Fruit fly (Drosophila melanogaster) whole organism, embryonic: ENCODE measurements around the gene Psn.

Experiments used
- ATbp ChIP-seq: fragments of 200-800 bp; sonication (Bioruptor generic); optimal IDR thresholded peaks from 2 replicates; lab custom pipeline; 2017; ENCODE audit warnings: missing biosample characterization, mild to moderate bottlenecking, missing genetic modification characterization, missing genetic modification reagents
- CG10147 ChIP-seq: fragments of 200-800 bp; sonication (Bioruptor generic); optimal IDR thresholded peaks from 2 replicates; lab custom pipeline; 2019; ENCODE audit warnings: missing biosample characterization, mild to moderate bottlenecking, missing genetic modification characterization, moderate library complexity
- CG10366 ChIP-seq: fragments of 200-800 bp; sonication (Bioruptor generic); IDR thresholded peaks from 2 replicates; pipeline ENCODE4 v1.3.6; 2022; ENCODE audit warnings: missing biosample characterization, missing genetic modification characterization
- CG12236 ChIP-seq: fragments of 200-800 bp; sonication (Bioruptor generic); optimal IDR thresholded peaks from 2 replicates; lab custom pipeline; 2016; ENCODE audit warnings: missing biosample characterization, missing genetic modification characterization
- CG12299 ChIP-seq: fragments of 200-800 bp; sonication (Bioruptor generic); optimal IDR thresholded peaks from 2 replicates; lab custom pipeline; 2018; ENCODE audit warnings: missing biosample characterization, mild to moderate bottlenecking, missing genetic modification characterization
- CG13775 ChIP-seq: fragments of 200-800 bp; sonication (Bioruptor generic); optimal IDR thresholded peaks from 3 replicates; lab custom pipeline; 2017; ENCODE audit warnings: missing biosample characterization, mild to moderate bottlenecking, missing genetic modification characterization
- CG15601 ChIP-seq: fragments of 200-800 bp; sonication (Bioruptor generic); optimal IDR thresholded peaks from 3 replicates; lab custom pipeline; 2019; ENCODE audit warnings: missing biosample characterization, mild to moderate bottlenecking, missing genetic modification characterization, moderate library complexity
- CG2116 ChIP-seq: fragments of 200-800 bp; sonication (Bioruptor generic); optimal IDR thresholded peaks from 3 replicates; lab custom pipeline; 2018; ENCODE audit warnings: missing biosample characterization, mild to moderate bottlenecking, missing genetic modification characterization
- CG33213 ChIP-seq: fragments of 200-800 bp; sonication (Bioruptor generic); optimal IDR thresholded peaks from 3 replicates; lab custom pipeline; 2016; ENCODE audit warnings: missing biosample characterization, missing genetic modification characterization
- CG3407 ChIP-seq: fragments of 200-800 bp; sonication (Bioruptor generic); optimal IDR thresholded peaks from 2 replicates; lab custom pipeline; 2018; ENCODE audit warnings: missing biosample characterization, mild to moderate bottlenecking, missing genetic modification characterization
- CG3847 ChIP-seq: fragments of 200-800 bp; sonication (Bioruptor generic); IDR thresholded peaks from 2 replicates; pipeline ENCODE4 v1.3.6; 2022; ENCODE audit warnings: missing biosample characterization, missing genetic modification characterization
- CG4404 ChIP-seq: fragments of 200-800 bp; sonication (Bioruptor generic); IDR thresholded peaks from 2 replicates; pipeline ENCODE4 v1.3.6; 2022; ENCODE audit warnings: missing biosample characterization, missing genetic modification characterization
- CG4424 ChIP-seq: fragments of 200-800 bp; sonication (Bioruptor generic); optimal IDR thresholded peaks from 3 replicates; lab custom pipeline; 2016; ENCODE audit warnings: missing biosample characterization, missing genetic modification characterization
- CG5180 ChIP-seq: fragments of 200-800 bp; sonication (Bioruptor generic); optimal IDR thresholded peaks from 3 replicates; lab custom pipeline; 2017; ENCODE audit warnings: missing biosample characterization, missing genetic modification characterization, mild to moderate bottlenecking, moderate library complexity, missing genetic modification reagents
- CG7963 ChIP-seq: fragments of 200-800 bp; sonication (Bioruptor generic); IDR thresholded peaks from 3 replicates; pipeline ENCODE4 v1.3.6; 2022; ENCODE audit warnings: missing biosample characterization, missing genetic modification characterization; ENCODE audit not compliant: partially characterized antibody
- CG8281 ChIP-seq: fragments of 200-800 bp; sonication (Bioruptor generic); optimal IDR thresholded peaks from 2 replicates; lab custom pipeline; 2018; ENCODE audit warnings: missing biosample characterization, mild to moderate bottlenecking, missing genetic modification characterization, moderate library complexity
- CG9609 ChIP-seq: fragments of 200-800 bp; sonication (Bioruptor generic); optimal IDR thresholded peaks from 3 replicates; lab custom pipeline; 2016; ENCODE audit warnings: missing biosample characterization, missing genetic modification characterization
- Camta ChIP-seq: fragments of 200-800 bp; sonication (Bioruptor generic); optimal IDR thresholded peaks from 2 replicates; lab custom pipeline; 2016; ENCODE audit warnings: missing biosample characterization, missing genetic modification characterization
- Dbx ChIP-seq: fragments of 200-800 bp; sonication (Bioruptor generic); IDR thresholded peaks from 3 replicates; pipeline ENCODE4 v1.3.6; 2022; ENCODE audit warnings: missing biosample characterization, missing genetic modification characterization
- Dek ChIP-seq: fragments of 200-800 bp; sonication (Bioruptor generic); optimal IDR thresholded peaks from 3 replicates; lab custom pipeline; 2019; ENCODE audit warnings: missing biosample characterization, mild to moderate bottlenecking, missing genetic modification characterization, moderate library complexity
- Eip74EF ChIP-seq, 2 experiments: fragments of 200-800 bp in 1 of 2; fragments of >200 bp in 1 of 2; sonication (Bioruptor generic) in 1 of 2; optimal IDR thresholded peaks; 2 replicates each; lab custom pipeline; 2017 to 2019; ENCODE audit warnings: missing biosample characterization in 2 of 2, missing genetic modification characterization in 2 of 2, mild to moderate bottlenecking in 1 of 2, moderate library complexity in 1 of 2
- HHEX ChIP-seq: fragments of 200-800 bp; sonication (Bioruptor generic); optimal IDR thresholded peaks from 3 replicates; lab custom pipeline; 2017; ENCODE audit warnings: missing biosample characterization, mild to moderate bottlenecking, missing genetic modification characterization, missing genetic modification reagents
- Hmx ChIP-seq: fragments of 200-800 bp; sonication (Bioruptor generic); optimal IDR thresholded peaks from 2 replicates; lab custom pipeline; 2016; ENCODE audit warnings: missing biosample characterization, missing genetic modification characterization
- Kr ChIP-seq: fragments of 200-800 bp; sonication (Bioruptor generic); optimal IDR thresholded peaks from 2 replicates; lab custom pipeline; 2017; ENCODE audit warnings: missing biosample characterization, mild to moderate bottlenecking, missing genetic modification characterization
- MESR4 ChIP-seq: fragments of 200-800 bp; sonication (Bioruptor generic); optimal IDR thresholded peaks from 2 replicates; lab custom pipeline; 2018; ENCODE audit warnings: missing biosample characterization, mild to moderate bottlenecking, missing genetic modification characterization, moderate library complexity
- Myb ChIP-seq: fragments of 200-800 bp; sonication (Bioruptor generic); optimal IDR thresholded peaks from 2 replicates; lab custom pipeline; 2016; ENCODE audit warnings: missing biosample characterization, missing genetic modification characterization
- Oaz ChIP-seq: fragments of 200-800 bp; sonication (Bioruptor generic); IDR thresholded peaks from 2 replicates; pipeline ENCODE4 v1.3.6; 2022; ENCODE audit warnings: missing biosample characterization, missing genetic modification characterization
- Optix ChIP-seq: fragments of 200-800 bp; sonication (Bioruptor generic); IDR thresholded peaks from 3 replicates; pipeline ENCODE4 v1.3.6; 2022; ENCODE audit warnings: missing biosample characterization, missing genetic modification characterization
- PHDP ChIP-seq: fragments of 200-800 bp; sonication (Bioruptor generic); optimal IDR thresholded peaks from 3 replicates; lab custom pipeline; 2018; ENCODE audit warnings: missing biosample characterization, mild to moderate bottlenecking, missing genetic modification characterization, moderate library complexity
- Spps ChIP-seq: fragments of 200-800 bp; sonication (Bioruptor generic); optimal IDR thresholded peaks from 2 replicates; lab custom pipeline; 2018; ENCODE audit warnings: missing biosample characterization, mild to moderate bottlenecking, missing genetic modification characterization
- Usf ChIP-seq: fragments of 200-800 bp; sonication (Bioruptor generic); optimal IDR thresholded peaks from 2 replicates; lab custom pipeline; 2017; ENCODE audit warnings: missing genotype, missing biosample characterization, missing genetic modification characterization
- Xbp1 ChIP-seq: fragments of 200-800 bp; sonication (Bioruptor generic); optimal IDR thresholded peaks from 3 replicates; lab custom pipeline; 2016; ENCODE audit warnings: missing biosample characterization, mild to moderate bottlenecking, missing genetic modification characterization
- ab ChIP-seq: fragments of 200-800 bp; sonication (Bioruptor generic); optimal IDR thresholded peaks from 2 replicates; lab custom pipeline; 2016; ENCODE audit warnings: missing biosample characterization, missing genetic modification characterization
- cwo ChIP-seq: fragments of 200-800 bp; sonication (Bioruptor generic); optimal IDR thresholded peaks from 3 replicates; lab custom pipeline; 2017; ENCODE audit warnings: missing biosample characterization, missing genetic modification characterization, mild to moderate bottlenecking, moderate library complexity, missing genetic modification reagents
- disco-r ChIP-seq: fragments of 200-800 bp; sonication (Bioruptor generic); optimal IDR thresholded peaks from 2 replicates; lab custom pipeline; 2016; ENCODE audit warnings: missing biosample characterization, missing genetic modification characterization
- gce ChIP-seq: fragments of 200-800 bp; sonication (Bioruptor generic); IDR thresholded peaks from 3 replicates; pipeline ENCODE4 v1.3.6; 2022; ENCODE audit warnings: missing biosample characterization, missing genetic modification characterization
- hkb ChIP-seq, 2 experiments: fragments of 200-800 bp in 1 of 2; fragments of >200 bp in 1 of 2; sonication (Bioruptor generic) in 1 of 2; IDR thresholded peaks in 1 of 2; optimal IDR thresholded peaks in 1 of 2; 2 replicates each; pipeline versions ENCODE4 v1.3.6 to Lab custom; 2017 to 2022; ENCODE audit warnings: missing biosample characterization in 1 of 2, missing genetic modification characterization in 1 of 2
- knrl ChIP-seq: fragments of 200-800 bp; sonication (Bioruptor generic); IDR thresholded peaks from 3 replicates; pipeline ENCODE4 v1.3.6; 2022; ENCODE audit warnings: missing biosample characterization, missing genetic modification characterization; ENCODE audit not compliant: partially characterized antibody
- lmd ChIP-seq: fragments of 200-800 bp; sonication (Bioruptor generic); IDR thresholded peaks from 2 replicates; pipeline ENCODE4 v1.3.6; 2022; ENCODE audit warnings: missing biosample characterization, missing genetic modification characterization
- mam ChIP-seq: fragments of 200-800 bp; sonication (Bioruptor generic); optimal IDR thresholded peaks from 3 replicates; lab custom pipeline; 2016; ENCODE audit warnings: missing biosample characterization, missing genetic modification characterization
- nau ChIP-seq: fragments of 200-800 bp; sonication (Bioruptor generic); optimal IDR thresholded peaks from 3 replicates; lab custom pipeline; 2017; ENCODE audit warnings: missing biosample characterization, mild to moderate bottlenecking, missing genetic modification characterization, missing genetic modification reagents
- oc ChIP-seq: fragments of 200-800 bp; sonication (Bioruptor generic); optimal IDR thresholded peaks from 2 replicates; lab custom pipeline; 2018; ENCODE audit warnings: missing biosample characterization, mild to moderate bottlenecking, missing genetic modification characterization, moderate library complexity
- sqz ChIP-seq: fragments of 200-800 bp; sonication (Bioruptor generic); optimal IDR thresholded peaks from 3 replicates; lab custom pipeline; 2018; ENCODE audit warnings: missing biosample characterization, mild to moderate bottlenecking, missing genetic modification characterization
- sug ChIP-seq: fragments of 200-800 bp; optimal IDR thresholded peaks from 2 replicates; lab custom pipeline; 2019; ENCODE audit warnings: missing biosample characterization, mild to moderate bottlenecking, missing genetic modification characterization, moderate library complexity
- tin ChIP-seq: fragments of 200-800 bp; sonication (Bioruptor generic); optimal IDR thresholded peaks from 3 replicates; lab custom pipeline; 2016; ENCODE audit warnings: missing biosample characterization, missing genetic modification characterization
- tup ChIP-seq: fragments of 200-800 bp; sonication (Bioruptor generic); optimal IDR thresholded peaks from 2 replicates; lab custom pipeline; 2016; ENCODE audit warnings: missing biosample characterization, mild to moderate bottlenecking, missing genetic modification characterization, moderate library complexity
- yki ChIP-seq: fragments of >200 bp; optimal IDR thresholded peaks from 3 replicates; lab custom pipeline; 2018
- zf30C ChIP-seq: fragments of 200-800 bp; sonication (Bioruptor generic); optimal IDR thresholded peaks from 3 replicates; lab custom pipeline; 2018; ENCODE audit warnings: missing biosample characterization, mild to moderate bottlenecking, missing genetic modification characterization

Gene Psn

dm6 chr3L:20471499-20472313, 39.4 kb downstream of the Psn start (continued):
- peak; percentile 49 for TF ChIP-seq tup (GFP tag; lab: Kevin White, UChicago)
- peak; percentile 54 for TF ChIP-seq CG2116 (GFP tag; lab: Kevin White, UChicago)
- TF ChIP-seq Kr (GFP tag; lab: Kevin White, UChicago) = peak; percentile 83
- TF ChIP-seq Camta (GFP tag; lab: Kevin White, UChicago) = peak; percentile 51
- no peak for TF ChIP-seq ab (GFP tag; lab: Kevin White, UChicago)
- peak; percentile 63 for TF ChIP-seq CG15601 (tag; lab: Kevin White, UChicago)
- peak; percentile 44 for TF ChIP-seq Spps (tag; lab: Kevin White, UChicago)
- TF ChIP-seq CG7963 (GFP tag; lab: Robert Waterston, UW) = no peak
- TF ChIP-seq CG10366 (GFP tag; lab: Robert Waterston, UW) = no peak
- no peak for TF ChIP-seq Optix (GFP tag; lab: Robert Waterston, UW)
- peak; percentile 44; the same call in 1 of the 3 replicates for TF ChIP-seq Dbx (GFP tag; lab: Robert Waterston, UW)
- no peak for TF ChIP-seq CG13775 (GFP tag; lab: Kevin White, UChicago)
- TF ChIP-seq mam (GFP tag; lab: Kevin White, UChicago) = peak; percentile 27
- TF ChIP-seq sqz (GFP tag; lab: Kevin White, UChicago) = no peak
- no peak for TF ChIP-seq yki (lab: Kevin White, UChicago)
- no peak for TF ChIP-seq zf30C (GFP tag; lab: Kevin White, UChicago)
- peak; percentile 80 for TF ChIP-seq nau (GFP tag; lab: Kevin White, UChicago)
- TF ChIP-seq knrl = no peak
- TF ChIP-seq CG9609 (GFP tag; lab: Kevin White, UChicago) = peak; percentile 46
- TF ChIP-seq gce (GFP tag; lab: Robert Waterston, UW) = 0 out of 3 replicates have a peak, but pooled peaks have one; percentile 64
- TF ChIP-seq CG12299 (tag; lab: Kevin White, UChicago) = no peak
- no peak; the same call in 1 of the 2 replicates for TF ChIP-seq CG3847 (GFP tag; lab: Robert Waterston, UW)
- no peak for TF ChIP-seq Oaz (GFP tag; lab: Robert Waterston, UW)
- no peak for TF ChIP-seq Usf
- TF ChIP-seq CG33213 (GFP tag; lab: Kevin White, UChicago) = peak; percentile 67
- peak in 1 of 2 experiments; percentile 13 for TF ChIP-seq Eip74EF (GFP tag; optimal IDR thresholded peaks at IDR 0.05; lab: Kevin White, UChicago)
- peak; percentile 72 for TF ChIP-seq CG12236 (GFP tag; lab: Kevin White, UChicago)
- TF ChIP-seq CG3407 (GFP tag; lab: Kevin White, UChicago) = peak; percentile 77
- TF ChIP-seq HHEX (GFP tag; lab: Kevin White, UChicago) = peak; percentile 75
- peak; percentile 18 for TF ChIP-seq CG8281 (tag; lab: Kevin White, UChicago)
- no peak for TF ChIP-seq cwo
- no peak for TF ChIP-seq sug
- TF ChIP-seq CG4404 (GFP tag; lab: Robert Waterston, UW) = no peak
- TF ChIP-seq disco-r (GFP tag; lab: Kevin White, UChicago) = peak; percentile 61
- TF ChIP-seq PHDP (tag; lab: Kevin White, UChicago) = peak; percentile 42
- TF ChIP-seq Xbp1 (GFP tag; lab: Kevin White, UChicago) = no peak
- no peak for TF ChIP-seq Dek
- TF ChIP-seq hkb (optimal IDR thresholded peaks at IDR 0.05; lab: Kevin White, UChicago) = no peak
- TF ChIP-seq hkb (GFP tag; IDR thresholded peaks at IDR 0.05; lab: Robert Waterston, UW) = no peak
- TF ChIP-seq Myb (GFP tag; lab: Kevin White, UChicago) = peak; percentile 35
- peak; percentile 7 for TF ChIP-seq CG4424 (GFP tag; lab: Kevin White, UChicago)
- TF ChIP-seq CG5180 = no peak
- no peak for TF ChIP-seq lmd (GFP tag; lab: Robert Waterston, UW)
- TF ChIP-seq tin (GFP tag; lab: Kevin White, UChicago) = no peak
- peak; percentile 58 for TF ChIP-seq oc (tag; lab: Kevin White, UChicago)
- no peak for TF ChIP-seq Hmx (GFP tag; lab: Kevin White, UChicago)
- no peak for TF ChIP-seq CG10147 (GFP tag; lab: Kevin White, UChicago)
- peak; percentile 12 for TF ChIP-seq MESR4 (GFP tag; lab: Kevin White, UChicago)
- peak; percentile 90 for TF ChIP-seq ATbp (GFP tag; lab: Kevin White, UChicago)
